Fruit fly (Drosophila melanogaster) whole organism, embryonic: ENCODE results near the gene CG32573.

Experiments
- Ada2b ChIP-seq: fragments of 200-800 bp; sonication (Bioruptor generic); IDR thresholded peaks from 2 replicates; pipeline ENCODE4 v1.3.6; 2022; ENCODE audit warnings: missing biosample characterization, missing genetic modification characterization
- Adf1 ChIP-seq: fragments of 200-800 bp; sonication (Bioruptor generic); IDR thresholded peaks from 2 replicates; pipeline ENCODE4 v1.3.6; 2022; ENCODE audit warnings: missing biosample characterization, missing genetic modification characterization
- Bgb ChIP-seq: fragments of 200-800 bp; sonication (Bioruptor generic); IDR thresholded peaks from 2 replicates; pipeline ENCODE4 v1.3.6; 2022; ENCODE audit warnings: missing biosample characterization, missing genetic modification characterization; ENCODE audit not compliant: partially characterized antibody
- Blimp-1 ChIP-seq: fragments of 200-800 bp; sonication (Bioruptor generic); optimal IDR thresholded peaks from 3 replicates; lab custom pipeline; 2018; ENCODE audit warnings: missing biosample characterization, missing genetic modification characterization, mild to moderate bottlenecking, moderate library complexity, missing genetic modification reagents
- CG10565 ChIP-seq: fragments of 200-800 bp; sonication (Bioruptor generic); optimal IDR thresholded peaks from 3 replicates; lab custom pipeline; 2016; ENCODE audit warnings: missing biosample characterization, mild to moderate bottlenecking, missing genetic modification characterization
- CG12769 ChIP-seq: fragments of 200-800 bp; sonication (Bioruptor generic); optimal IDR thresholded peaks from 2 replicates; lab custom pipeline; 2019; ENCODE audit warnings: missing biosample characterization, mild to moderate bottlenecking, missing genetic modification characterization, moderate library complexity
- CG13287 ChIP-seq: fragments of 200-800 bp; sonication (Bioruptor generic); IDR thresholded peaks from 2 replicates; pipeline ENCODE4 v1.3.6; 2022; ENCODE audit warnings: missing biosample characterization, missing genetic modification characterization; ENCODE audit not compliant: partially characterized antibody
- CG13894 ChIP-seq: fragments of 200-800 bp; sonication (Bioruptor generic); optimal IDR thresholded peaks from 3 replicates; lab custom pipeline; 2018; ENCODE audit warnings: missing biosample characterization, mild to moderate bottlenecking, missing genetic modification characterization, moderate library complexity
- CG15479 ChIP-seq: fragments of 200-800 bp; sonication (Bioruptor generic); optimal IDR thresholded peaks from 3 replicates; lab custom pipeline; 2019; ENCODE audit warnings: missing biosample characterization, mild to moderate bottlenecking, missing genetic modification characterization, moderate library complexity
- CG1832 ChIP-seq: fragments of 200-800 bp; sonication (Bioruptor generic); optimal IDR thresholded peaks from 2 replicates; lab custom pipeline; 2017; ENCODE audit warnings: missing biosample characterization, mild to moderate bottlenecking, missing genetic modification characterization, inconsistent platforms
- CG32532 ChIP-seq: fragments of 200-800 bp; sonication (Bioruptor generic); IDR thresholded peaks from 2 replicates; pipeline ENCODE4 v1.3.6; 2022; ENCODE audit warnings: missing biosample characterization, missing genetic modification characterization
- CG5245 ChIP-seq: fragments of 200-800 bp; sonication (Bioruptor generic); optimal IDR thresholded peaks from 3 replicates; lab custom pipeline; 2016; ENCODE audit warnings: missing biosample characterization, missing genetic modification characterization
- CG6175 ChIP-seq: fragments of 200-800 bp; sonication (Bioruptor generic); IDR thresholded peaks from 3 replicates; pipeline ENCODE4 v1.3.6; 2022; ENCODE audit warnings: missing biosample characterization, missing genetic modification characterization
- CG7786 ChIP-seq: fragments of 200-800 bp; sonication (Bioruptor generic); optimal IDR thresholded peaks from 2 replicates; lab custom pipeline; 2016; ENCODE audit warnings: missing biosample characterization, missing genetic modification characterization
- Dbx ChIP-seq: fragments of 200-800 bp; sonication (Bioruptor generic); IDR thresholded peaks from 3 replicates; pipeline ENCODE4 v1.3.6; 2022; ENCODE audit warnings: missing biosample characterization, missing genetic modification characterization
- Drgx ChIP-seq: fragments of 200-800 bp; sonication (Bioruptor generic); IDR thresholded peaks from 2 replicates; pipeline ENCODE4 v1.3.6; 2022; ENCODE audit warnings: missing biosample characterization, missing genetic modification characterization
- Ets65A ChIP-seq: fragments of 200-800 bp; sonication (Bioruptor generic); peaks from one replicate; lab custom pipeline; 2016; ENCODE audit warnings: missing biosample characterization, missing genetic modification characterization
- HLH54F ChIP-seq: fragments of 200-800 bp; sonication (Bioruptor generic); optimal IDR thresholded peaks from 3 replicates; lab custom pipeline; 2016; ENCODE audit warnings: missing biosample characterization, missing genetic modification characterization
- MBD-R2 ChIP-seq: fragments of 200-800 bp; sonication (Bioruptor generic); IDR thresholded peaks from 2 replicates; pipeline ENCODE4 v1.3.6; 2022; ENCODE audit warnings: missing biosample characterization, missing genetic modification characterization
- MTF-1 ChIP-seq: fragments of 200-800 bp; sonication (Bioruptor generic); optimal IDR thresholded peaks from 2 replicates; lab custom pipeline; 2018; ENCODE audit warnings: missing biosample characterization, mild to moderate bottlenecking, missing genetic modification characterization, borderline replicate concordance
- Mad ChIP-seq: fragments of 200-800 bp; sonication (Bioruptor generic); optimal IDR thresholded peaks from 2 replicates; lab custom pipeline; 2016; ENCODE audit warnings: missing biosample characterization, missing genetic modification characterization
- Med ChIP-seq: fragments of 200-800 bp; sonication (Bioruptor generic); peaks from one replicate; lab custom pipeline; 2016; ENCODE audit warnings: missing biosample characterization, missing genetic modification characterization, mild to moderate bottlenecking, inconsistent platforms, moderate library complexity
- Mes4 ChIP-seq: fragments of 200-800 bp; sonication (Bioruptor generic); optimal IDR thresholded peaks from 2 replicates; lab custom pipeline; 2016; ENCODE audit warnings: missing biosample characterization, missing genetic modification characterization
- Oaz ChIP-seq: fragments of 200-800 bp; sonication (Bioruptor generic); IDR thresholded peaks from 2 replicates; pipeline ENCODE4 v1.3.6; 2022; ENCODE audit warnings: missing biosample characterization, missing genetic modification characterization
- Pdp1 ChIP-seq, 2 experiments: fragments of 200-800 bp; sonication (Bioruptor generic); optimal IDR thresholded peaks; 3 replicates each; lab custom pipeline; 2016; ENCODE audit warnings: missing biosample characterization in 2 of 2, missing genetic modification characterization in 2 of 2, mild to moderate bottlenecking in 1 of 2, moderate library complexity in 1 of 2
- Rfx ChIP-seq: fragments of 200-800 bp; sonication (Bioruptor generic); IDR thresholded peaks from 2 replicates; pipeline ENCODE4 v1.3.6; 2022; ENCODE audit warnings: missing biosample characterization, missing genetic modification characterization
- abd-A ChIP-seq: fragments of 200-800 bp; sonication (Bioruptor generic); optimal IDR thresholded peaks from 3 replicates; lab custom pipeline; 2019; ENCODE audit warnings: missing biosample characterization, mild to moderate bottlenecking, missing genetic modification characterization, moderate library complexity
- ap ChIP-seq: fragments of 200-800 bp; sonication (Bioruptor generic); IDR thresholded peaks from 2 replicates; pipeline ENCODE4 v1.3.6; 2022; ENCODE audit warnings: missing biosample characterization, missing genetic modification characterization
- cg ChIP-seq: fragments of 200-800 bp; sonication (Bioruptor generic); optimal IDR thresholded peaks from 3 replicates; lab custom pipeline; 2019; ENCODE audit warnings: missing biosample characterization, mild to moderate bottlenecking, missing genetic modification characterization, moderate library complexity
- chinmo ChIP-seq: fragments of 200-800 bp; sonication (Bioruptor generic); IDR thresholded peaks from 4 replicates; pipeline ENCODE4 v1.3.6; 2022; ENCODE audit warnings: missing biosample characterization, missing genetic modification characterization; ENCODE audit not compliant: partially characterized antibody
- chn ChIP-seq: fragments of 200-800 bp; sonication (Bioruptor generic); optimal IDR thresholded peaks from 2 replicates; lab custom pipeline; 2016; ENCODE audit warnings: missing biosample characterization, missing genetic modification characterization
- ci ChIP-seq: fragments of 200-800 bp; sonication (Bioruptor generic); IDR thresholded peaks from 3 replicates; pipeline ENCODE4 v1.3.6; 2022; ENCODE audit warnings: missing biosample characterization, missing genetic modification characterization
- crol ChIP-seq: fragments of 200-800 bp; sonication (Bioruptor generic); IDR thresholded peaks from 2 replicates; pipeline ENCODE4 v1.3.6; 2022; ENCODE audit warnings: missing biosample characterization, missing genetic modification characterization
- cwo ChIP-seq: fragments of 200-800 bp; sonication (Bioruptor generic); optimal IDR thresholded peaks from 3 replicates; lab custom pipeline; 2017; ENCODE audit warnings: missing biosample characterization, missing genetic modification characterization, mild to moderate bottlenecking, moderate library complexity, missing genetic modification reagents
- dysf ChIP-seq: fragments of 200-800 bp; sonication (Bioruptor generic); IDR thresholded peaks from 3 replicates; pipeline ENCODE4 v1.3.6; 2022; ENCODE audit warnings: missing biosample characterization, missing genetic modification characterization
- fu2 ChIP-seq: fragments of 200-800 bp; sonication (Bioruptor generic); optimal IDR thresholded peaks from 2 replicates; lab custom pipeline; 2016; ENCODE audit warnings: missing biosample characterization, missing genetic modification characterization
- gcm ChIP-seq: fragments of 200-800 bp; sonication (Bioruptor generic); optimal IDR thresholded peaks from 2 replicates; lab custom pipeline; 2019; ENCODE audit warnings: missing biosample characterization, mild to moderate bottlenecking, missing genetic modification characterization, moderate library complexity
- gem ChIP-seq: fragments of 200-800 bp; sonication (Bioruptor generic); optimal IDR thresholded peaks from 2 replicates; lab custom pipeline; 2019; ENCODE audit warnings: missing biosample characterization, mild to moderate bottlenecking, missing genetic modification characterization, moderate library complexity
- inv ChIP-seq: fragments of 200-800 bp; sonication (Bioruptor generic); IDR thresholded peaks from 2 replicates; pipeline ENCODE4 v1.3.6; 2022; ENCODE audit warnings: missing biosample characterization, missing genetic modification characterization; ENCODE audit not compliant: partially characterized antibody
- klu ChIP-seq: fragments of 200-800 bp; sonication (Bioruptor generic); IDR thresholded peaks from 2 replicates; pipeline ENCODE4 v1.3.6; 2022; ENCODE audit warnings: missing biosample characterization, missing genetic modification characterization
- mld ChIP-seq: fragments of 200-800 bp; sonication (Bioruptor generic); IDR thresholded peaks from 3 replicates; pipeline ENCODE4 v1.3.6; 2022; ENCODE audit warnings: missing biosample characterization, missing genetic modification characterization; ENCODE audit not compliant: partially characterized antibody
- nom ChIP-seq: fragments of 200-800 bp; sonication (Bioruptor generic); optimal IDR thresholded peaks from 2 replicates; lab custom pipeline; 2017; ENCODE audit warnings: missing biosample characterization, missing genetic modification characterization, mild to moderate bottlenecking, moderate library complexity, missing genetic modification reagents
- pros ChIP-seq: fragments of 200-800 bp; sonication (Bioruptor generic); optimal IDR thresholded peaks from 3 replicates; lab custom pipeline; 2019; ENCODE audit warnings: missing biosample characterization, mild to moderate bottlenecking, missing genetic modification characterization, moderate library complexity
- row ChIP-seq: fragments of 200-800 bp; sonication (Bioruptor generic); IDR thresholded peaks from 3 replicates; pipeline ENCODE4 v1.3.6; 2022; ENCODE audit warnings: missing biosample characterization, missing genetic modification characterization
- sr ChIP-seq: fragments of 200-800 bp; sonication (Bioruptor generic); IDR thresholded peaks from 3 replicates; pipeline ENCODE4 v1.3.6; 2022; ENCODE audit warnings: missing biosample characterization, missing genetic modification characterization
- ssp ChIP-seq: fragments of 200-800 bp; sonication (Bioruptor generic); IDR thresholded peaks from 2 replicates; pipeline ENCODE4 v1.3.6; 2022; ENCODE audit warnings: missing biosample characterization, missing genetic modification characterization
- unc-4 ChIP-seq: fragments of 200-800 bp; sonication (Bioruptor generic); IDR thresholded peaks from 2 replicates; pipeline ENCODE4 v1.3.6; 2022; ENCODE audit warnings: missing biosample characterization, missing genetic modification characterization; ENCODE audit not compliant: partially characterized antibody
- z ChIP-seq: fragments of 200-800 bp; sonication (Bioruptor generic); IDR thresholded peaks from 3 replicates; pipeline ENCODE4 v1.3.6; 2022; ENCODE audit warnings: missing biosample characterization, missing genetic modification characterization

The CG32573 gene

DNA sequence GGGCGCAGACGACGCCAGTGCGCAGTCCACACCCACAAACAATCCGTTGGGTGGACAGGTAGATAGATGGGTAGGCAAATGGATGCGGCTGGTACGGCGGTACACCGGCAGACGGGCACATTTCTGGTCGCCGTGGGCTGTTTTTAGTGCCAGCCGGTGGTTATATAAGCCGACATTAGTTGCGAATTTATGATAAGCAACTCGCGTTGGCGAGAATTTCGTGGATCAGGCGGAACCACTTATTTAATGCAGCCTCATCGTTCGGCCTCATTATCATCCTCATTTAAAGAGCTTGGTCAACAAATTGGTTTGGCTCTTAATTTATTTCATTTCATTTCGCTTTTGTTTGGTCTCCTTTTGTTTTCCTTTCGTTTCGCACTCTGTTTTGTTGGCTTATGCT, 32.5 kb upstream of the CG32573 start:
- TF ChIP-seq Oaz (GFP tag; lab: Robert Waterston, UW), result no peak
- no peak for TF ChIP-seq cg (GFP tag; lab: Kevin White, UChicago)
- TF ChIP-seq Pdp1 (GFP tag; optimal IDR thresholded peaks at IDR 0.05; lab: Kevin White, UChicago), result peak in 1 of 2 experiments; percentile 53
- TF ChIP-seq Blimp-1 (GFP tag; lab: Kevin White, UChicago), result peak; percentile 5
- TF ChIP-seq chinmo (GFP tag; lab: Robert Waterston, UW), result 0 out of 4 replicates have a peak, but pooled peaks have one; percentile 51
- peak; percentile 48 for TF ChIP-seq nom (GFP tag; lab: Kevin White, UChicago)

- TF ChIP-seq CG7786 (GFP tag; lab: Kevin White, UChicago) (no peak), crol (GFP tag; lab: Robert Waterston, UW) (peak; percentile 84), CG13287 (GFP tag; lab: Robert Waterston, UW) (peak; percentile 18; the same call in 1 of the 2 replicates), z (GFP tag; lab: Robert Waterston, UW) (peak; percentile 77; the same call in 2 of the 3 replicates), HLH54F (GFP tag; lab: Kevin White, UChicago) (no peak), MBD-R2 (GFP tag; lab: Robert Waterston, UW) (0 out of 2 replicates have a peak, but pooled peaks have one; percentile 10), CG12769 (peak; percentile 80), chn (GFP tag; lab: Kevin White, UChicago) (no peak), Rfx (GFP tag; lab: Robert Waterston, UW) (0 out of 2 replicates have a peak, but pooled peaks have one; percentile 21), pros (GFP tag; lab: Kevin White, UChicago) (no peak), Adf1 (peak; percentile 81), klu (GFP tag; lab: Robert Waterston, UW) (no peak), ci (peak; percentile 51; the same call in 2 of the 3 replicates), Drgx (GFP tag; lab: Robert Waterston, UW) (no peak), CG6175 (peak; percentile 91), Mes4 (GFP tag; lab: Kevin White, UChicago) (no peak), unc-4 (GFP tag; lab: Robert Waterston, UW) (0 out of 2 replicates have a peak, but pooled peaks have one; percentile 16), Bgb (GFP tag; lab: Robert Waterston, UW) (0 out of 2 replicates have a peak, but pooled peaks have one; percentile 36), CG5245 (GFP tag; lab: Kevin White, UChicago) (no peak), MTF-1 (GFP tag; lab: Kevin White, UChicago) (no peak), abd-A (tag; lab: Kevin White, UChicago) (peak; percentile 19), cwo (GFP tag; lab: Kevin White, UChicago) (peak; percentile 0), CG10565 (GFP tag; lab: Kevin White, UChicago) (no peak), CG32532 (GFP tag; lab: Robert Waterston, UW) (peak; percentile 29; the same call in 1 of the 2 replicates), Ada2b (GFP tag; lab: Robert Waterston, UW) (no peak), mld (GFP tag; lab: Robert Waterston, UW) (no peak), chinmo (GFP tag; lab: Robert Waterston, UW) (peak; percentile 92), fu2 (GFP tag; lab: Kevin White, UChicago) (no peak), gcm (GFP tag; lab: Kevin White, UChicago) (no peak), Med (GFP tag; lab: Kevin White, UChicago) (peak; percentile 13), inv (GFP tag; lab: Robert Waterston, UW) (no peak), dysf (GFP tag; lab: Robert Waterston, UW) (0 out of 3 replicates have a peak, but pooled peaks have one; percentile 16), row (GFP tag; lab: Robert Waterston, UW) (peak; percentile 21; the same call in 1 of the 3 replicates), ssp (GFP tag; lab: Robert Waterston, UW) (no peak), ap (GFP tag; lab: Robert Waterston, UW) (no peak), Ets65A (no peak), CG1832 (GFP tag; lab: Kevin White, UChicago) (no peak), CG13894 (tag; lab: Kevin White, UChicago) (peak; percentile 44), sr (peak; percentile 72), gem (no peak), Mad (GFP tag; lab: Kevin White, UChicago) (no peak), CG15479 (no peak), Dbx (GFP tag; lab: Robert Waterston, UW) (0 out of 3 replicates have a peak, but pooled peaks have one; percentile 16)
These were observed 29.7 kb upstream of the CG32573 start, which contains the start of gene CG9782 for dm6 chrX:16621462-16621861. Gene CG9782, minus strand, starts transcription at chrX:16621589.
